Worm (Caenorhabditis elegans) whole organism, mixed stage, embryonic: ENCODE data around the gene F59B10.6.

Experiments
- blmp-1 ChIP-seq: fragments of 150-350 bp; optimal IDR thresholded peaks from 2 replicates; lab custom pipeline; 2014; ENCODE audit warnings: missing biosample characterization, missing genetic modification characterization
- ceh-39 ChIP-seq: fragments of 150-350 bp; optimal IDR thresholded peaks from 2 replicates; lab custom pipeline; 2014; ENCODE audit warnings: missing biosample characterization, missing genetic modification characterization
- ces-1 ChIP-seq: fragments of 150-350 bp; optimal IDR thresholded peaks from 2 replicates; lab custom pipeline; 2014; ENCODE audit warnings: missing biosample characterization, missing genetic modification reagents, missing genetic modification characterization
- elt-1 ChIP-seq: sonication (generic microtip); optimal IDR thresholded peaks from 2 replicates; lab custom pipeline; 2017; ENCODE audit warnings: missing genetic modification characterization, mild to moderate bottlenecking, missing compliant biosample characterization, antibody characterized with exemption, moderate library complexity, borderline replicate concordance; ENCODE audit not compliant: insufficient read depth
- nhr-76 ChIP-seq: sonication (generic microtip); optimal IDR thresholded peaks from 2 replicates; lab custom pipeline; 2017; ENCODE audit warnings: missing biosample characterization, missing genetic modification characterization
- snpc-4 ChIP-seq: fragments of 150-350 bp; optimal IDR thresholded peaks from 2 replicates; lab custom pipeline; 2014; ENCODE audit warnings: missing biosample characterization, missing genetic modification characterization
- sptf-1 ChIP-seq: sonication (generic microtip); optimal IDR thresholded peaks from 2 replicates; lab custom pipeline; 2017; ENCODE audit warnings: mild to moderate bottlenecking, missing genetic modification characterization, moderate library complexity, missing compliant biosample characterization
- unc-62 ChIP-seq: fragments of 150-350 bp; optimal IDR thresholded peaks from 2 replicates; lab custom pipeline; 2014; ENCODE audit warnings: missing biosample characterization, missing genetic modification reagents, missing genetic modification characterization

DNA sequence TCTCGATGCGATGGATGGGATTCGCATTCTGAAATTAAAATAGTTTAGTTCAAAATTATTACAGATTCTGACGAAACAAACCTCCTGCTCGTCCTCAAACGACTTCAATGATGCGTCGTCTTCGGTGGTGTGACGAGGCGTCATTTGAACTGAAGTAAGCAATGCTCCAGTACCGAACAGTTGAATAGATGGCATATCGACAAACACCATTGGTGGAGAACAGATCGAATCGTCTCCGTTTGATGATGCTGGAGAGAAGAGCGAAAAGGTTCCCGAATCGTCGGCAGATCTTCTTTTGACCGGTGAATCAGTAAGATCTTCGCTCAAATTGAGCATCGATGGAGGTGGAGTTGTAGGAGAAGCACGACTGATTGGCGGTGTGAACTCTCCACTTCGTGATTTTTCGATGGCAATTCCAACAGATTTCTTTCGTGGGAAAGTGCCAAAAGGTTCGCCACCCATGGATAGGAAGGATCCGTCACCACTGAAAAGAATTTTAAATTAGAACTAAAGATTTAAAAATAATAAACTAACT, 20.2 kb upstream of the F59B10.6 start:
- TF ChIP-seq ceh-39 (no peak), unc-62 (no peak), ces-1 (no peak), sptf-1 (tag; lab: Kevin White, UChicago) (no peak), snpc-4 (tag; lab: Kevin White, UChicago) (no peak), elt-1 (tag; lab: Kevin White, UChicago) (no peak), blmp-1 (tag; lab: Kevin White, UChicago) (no peak), nhr-76 (tag; lab: Kevin White, UChicago) (no peak)
